Worm (Caenorhabditis elegans) whole organism, late embryonic: ENCODE data around the gene C34B4.2.

Experiments
- C08G9.2 ChIP-seq: sonication (generic microtip); optimal IDR thresholded peaks from 2 replicates; lab custom pipeline; 2016; ENCODE audit warnings: mild to moderate bottlenecking, missing genetic modification characterization, moderate library complexity, missing compliant biosample characterization
- C38D4.7 ChIP-seq: fragments of 200-800 bp; sonication (Bioruptor generic); optimal IDR thresholded peaks from 2 replicates; lab custom pipeline; 2018; ENCODE audit warnings: mild to moderate bottlenecking, missing genetic modification characterization, moderate library complexity, missing compliant biosample characterization
- F13H6.1 ChIP-seq: sonication (generic microtip); optimal IDR thresholded peaks from 2 replicates; lab custom pipeline; 2016; ENCODE audit warnings: missing genetic modification characterization, missing compliant biosample characterization
- K02D7.2 ChIP-seq: sonication (generic microtip); optimal IDR thresholded peaks from 2 replicates; lab custom pipeline; 2017; ENCODE audit warnings: mild to moderate bottlenecking, missing genetic modification characterization, missing compliant biosample characterization
- ceh-14 ChIP-seq: sonication (generic microtip); optimal IDR thresholded peaks from 2 replicates; lab custom pipeline; 2016; ENCODE audit warnings: missing genotype, missing genetic modification characterization, missing compliant biosample characterization
- ceh-19 ChIP-seq: fragments of 200-800 bp; sonication (Bioruptor generic); optimal IDR thresholded peaks from 2 replicates; lab custom pipeline; 2018; ENCODE audit warnings: mild to moderate bottlenecking, missing genetic modification characterization, missing compliant biosample characterization
- ceh-2 ChIP-seq: sonication (generic microtip); optimal IDR thresholded peaks from 2 replicates; lab custom pipeline; 2016; ENCODE audit warnings: missing genotype, missing genetic modification characterization, missing compliant biosample characterization
- ceh-24 ChIP-seq: sonication (generic microtip); optimal IDR thresholded peaks from 2 replicates; lab custom pipeline; 2016; ENCODE audit warnings: mild to moderate bottlenecking, missing genetic modification characterization, missing compliant biosample characterization
- ceh-31 ChIP-seq: sonication (generic microtip); optimal IDR thresholded peaks from 2 replicates; lab custom pipeline; 2016; ENCODE audit warnings: missing genetic modification characterization, missing compliant biosample characterization
- ceh-48 ChIP-seq: sonication (generic microtip); optimal IDR thresholded peaks from 2 replicates; lab custom pipeline; 2016; ENCODE audit warnings: missing genetic modification characterization, inconsistent platforms, missing compliant biosample characterization
- ceh-9 ChIP-seq: sonication (generic microtip); optimal IDR thresholded peaks from 2 replicates; lab custom pipeline; 2016; ENCODE audit warnings: mild to moderate bottlenecking, missing genetic modification characterization, inconsistent platforms, missing compliant biosample characterization
- dmd-4 ChIP-seq: sonication (generic microtip); optimal IDR thresholded peaks from 2 replicates; lab custom pipeline; 2016; ENCODE audit warnings: borderline replicate concordance, missing genetic modification characterization, missing compliant biosample characterization
- ets-4 ChIP-seq: sonication (generic microtip); optimal IDR thresholded peaks from 2 replicates; lab custom pipeline; 2016; ENCODE audit warnings: missing genetic modification characterization, missing compliant biosample characterization
- fkh-6 ChIP-seq: sonication (generic microtip); optimal IDR thresholded peaks from 2 replicates; lab custom pipeline; 2016; ENCODE audit warnings: missing genetic modification characterization, missing compliant biosample characterization
- gmeb-2 ChIP-seq: sonication (generic microtip); optimal IDR thresholded peaks from 2 replicates; lab custom pipeline; 2016; ENCODE audit warnings: missing genetic modification characterization, inconsistent platforms, missing compliant biosample characterization
- hlh-13 ChIP-seq: fragments of 200-800 bp; sonication (Bioruptor generic); optimal IDR thresholded peaks from 2 replicates; lab custom pipeline; 2018; ENCODE audit warnings: mild to moderate bottlenecking, missing genetic modification characterization, missing compliant biosample characterization
- hlh-15 ChIP-seq: sonication (generic microtip); optimal IDR thresholded peaks from 2 replicates; lab custom pipeline; 2016; ENCODE audit warnings: missing genetic modification characterization, missing compliant biosample characterization
- hlh-30 ChIP-seq: sonication (generic microtip); optimal IDR thresholded peaks from 2 replicates; lab custom pipeline; 2017; ENCODE audit warnings: antibody characterized with exemption, missing genetic modification characterization, missing compliant biosample characterization; ENCODE audit not compliant: insufficient read depth
- hlh-6 ChIP-seq: sonication (generic microtip); optimal IDR thresholded peaks from 2 replicates; lab custom pipeline; 2016; ENCODE audit warnings: missing genotype, missing genetic modification characterization, missing compliant biosample characterization
- hlh-8 ChIP-seq: sonication (generic microtip); optimal IDR thresholded peaks from 2 replicates; lab custom pipeline; 2016; ENCODE audit warnings: missing genotype, missing genetic modification characterization, missing compliant biosample characterization
- lim-6 ChIP-seq: sonication (generic microtip); optimal IDR thresholded peaks from 2 replicates; lab custom pipeline; 2016; ENCODE audit warnings: missing genetic modification characterization, missing compliant biosample characterization
- mec-3 ChIP-seq: sonication (generic microtip); optimal IDR thresholded peaks from 2 replicates; lab custom pipeline; 2016; ENCODE audit warnings: borderline replicate concordance, missing genetic modification characterization, missing compliant biosample characterization
- nhr-11 ChIP-seq: fragments of 150-350 bp; optimal IDR thresholded peaks from 2 replicates; lab custom pipeline; 2014; ENCODE audit warnings: missing biosample characterization, missing genetic modification characterization
- nhr-232 ChIP-seq: sonication (generic microtip); optimal IDR thresholded peaks from 2 replicates; lab custom pipeline; 2016; ENCODE audit warnings: missing genetic modification characterization, missing compliant biosample characterization
- pax-1 ChIP-seq: fragments of 150-350 bp; optimal IDR thresholded peaks from 2 replicates; lab custom pipeline; 2014; ENCODE audit warnings: missing biosample characterization, missing genetic modification characterization
- pha-2 ChIP-seq: sonication (generic microtip); optimal IDR thresholded peaks from 2 replicates; lab custom pipeline; 2017; ENCODE audit warnings: mild to moderate bottlenecking, missing genetic modification characterization, missing compliant biosample characterization
- pqm-1 ChIP-seq: sonication (generic microtip); optimal IDR thresholded peaks from 2 replicates; lab custom pipeline; 2016; ENCODE audit warnings: missing genetic modification characterization, missing compliant biosample characterization
- pros-1 ChIP-seq: fragments of 150-350 bp; optimal IDR thresholded peaks from 2 replicates; lab custom pipeline; 2014; ENCODE audit warnings: missing biosample characterization, missing genetic modification reagents, missing genetic modification characterization
- ref-2 ChIP-seq: sonication (generic microtip); optimal IDR thresholded peaks from 2 replicates; lab custom pipeline; 2016; ENCODE audit warnings: missing genetic modification characterization, missing compliant biosample characterization
- syd-9 ChIP-seq: sonication (generic microtip); optimal IDR thresholded peaks from 2 replicates; lab custom pipeline; 2016; ENCODE audit warnings: mild to moderate bottlenecking, missing genetic modification characterization, moderate library complexity, missing compliant biosample characterization
- tbx-2 ChIP-seq: sonication (generic microtip); optimal IDR thresholded peaks from 2 replicates; lab custom pipeline; 2016; ENCODE audit warnings: missing genetic modification characterization, missing compliant biosample characterization
- unc-3 ChIP-seq, 2 experiments: fragments of 200-800 bp in 1 of 2; sonication (Bioruptor generic) in 1 of 2; sonication (generic microtip) in 1 of 2; conservative IDR thresholded peaks in 1 of 2; optimal IDR thresholded peaks in 1 of 2; 2 replicates each; pipeline versions ENCODE4 v1.3.6 to Lab custom; 2016 to 2022; ENCODE audit warnings: missing compliant biosample characterization in 2 of 2, missing genetic modification characterization in 2 of 2, missing genetic modification reagents in 1 of 2
- unc-42 ChIP-seq: sonication (generic microtip); optimal IDR thresholded peaks from 2 replicates; lab custom pipeline; 2016; ENCODE audit warnings: missing genotype, missing genetic modification characterization, missing compliant biosample characterization
- unc-55 ChIP-seq: sonication (generic microtip); optimal IDR thresholded peaks from 2 replicates; lab custom pipeline; 2017; ENCODE audit warnings: missing biosample characterization, missing genetic modification reagents, missing genetic modification characterization
- unc-86 ChIP-seq: sonication (generic microtip); optimal IDR thresholded peaks from 2 replicates; lab custom pipeline; 2016; ENCODE audit warnings: missing genetic modification characterization, missing compliant biosample characterization
- zip-5 ChIP-seq: sonication (generic microtip); optimal IDR thresholded peaks from 2 replicates; lab custom pipeline; 2016; ENCODE audit warnings: missing genetic modification characterization, missing compliant biosample characterization

Gene C34B4.2

DNA sequence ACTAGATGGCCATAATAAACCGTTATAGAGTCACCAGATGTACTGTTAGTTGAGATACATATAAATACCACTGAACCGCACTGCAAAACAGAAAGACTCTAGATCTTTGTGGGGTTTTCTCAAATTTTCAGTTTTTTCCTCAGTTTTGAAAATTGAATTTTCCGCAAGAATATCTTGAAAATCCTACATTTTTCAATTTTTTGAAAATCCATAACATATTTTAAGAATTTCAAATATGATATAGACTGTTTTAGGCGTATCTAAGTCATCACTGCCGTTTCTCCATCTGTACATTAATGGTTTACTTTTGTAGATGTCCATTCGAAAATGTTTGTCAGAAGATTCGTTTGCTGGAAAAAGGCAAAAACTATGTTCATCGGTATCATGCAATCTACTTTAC is 21.0 kb upstream of the C34B4.2 start, which contains the start of gene F42E8.1:
F42E8.1 (plus strand) TSS at position 301 of the 400 bp plus-strand sequence.
- TF ChIP-seq pha-2 (tag; lab: Kevin White, UChicago), result no peak
- TF ChIP-seq fkh-6 (tag; lab: Kevin White, UChicago), result no peak
- no peak for TF ChIP-seq gmeb-2 (tag; lab: Kevin White, UChicago)
- no peak for TF ChIP-seq K02D7.2 (tag; lab: Kevin White, UChicago)
- TF ChIP-seq unc-42 (tag; lab: Kevin White, UChicago), result no peak
- TF ChIP-seq pqm-1 (tag; lab: Kevin White, UChicago), result no peak
- TF ChIP-seq dmd-4 (tag; lab: Kevin White, UChicago), result no peak
- no peak for TF ChIP-seq C08G9.2 (tag; lab: Kevin White, UChicago)
- TF ChIP-seq mec-3 (tag; lab: Kevin White, UChicago), result no peak
- TF ChIP-seq ceh-19 (GFP tag; lab: Kevin White, UChicago), result no peak
- TF ChIP-seq zip-5 (tag; lab: Kevin White, UChicago), result no peak
- TF ChIP-seq ceh-31 (tag; lab: Kevin White, UChicago), result no peak
- no peak for TF ChIP-seq pros-1 (tag; lab: Kevin White, UChicago)
- no peak for TF ChIP-seq unc-86 (tag; lab: Kevin White, UChicago)
- TF ChIP-seq ceh-14 (tag; lab: Kevin White, UChicago), result no peak
- TF ChIP-seq ceh-9 (tag; lab: Kevin White, UChicago), result no peak

- TF ChIP-seq ceh-2 (tag; lab: Kevin White, UChicago), result no peak
- TF ChIP-seq ceh-24 (tag; lab: Kevin White, UChicago), result no peak
- TF ChIP-seq F13H6.1 (tag; lab: Kevin White, UChicago), result no peak
- no peak for TF ChIP-seq unc-55 (GFP tag; lab: Kevin White, UChicago)
- TF ChIP-seq, all 69 proteins: peak for 0
Observed at ce11 chrV:13063402-13063801, 19.5 kb upstream of the C34B4.2 start.

DNA sequence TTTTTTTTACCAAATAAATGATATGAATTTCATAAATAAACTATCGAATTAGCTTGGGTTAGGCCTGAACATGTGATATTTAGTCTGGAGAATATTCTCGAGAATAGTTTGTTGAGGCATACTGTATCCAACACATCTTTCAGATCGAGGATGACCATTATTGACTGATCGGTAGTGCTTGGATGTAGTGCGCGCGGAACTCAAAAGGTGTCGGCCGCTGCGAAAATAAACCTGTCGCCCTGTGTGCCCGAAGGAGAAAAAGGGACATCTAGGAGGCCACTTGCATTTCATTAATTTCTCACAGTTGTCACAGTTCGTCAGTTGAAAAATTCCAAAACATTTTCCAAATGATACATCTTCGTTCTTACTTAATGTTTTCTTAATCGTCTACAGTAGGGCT is 18.7 kb upstream of the C34B4.2 start:
- TF ChIP-seq hlh-13 (GFP tag; lab: Kevin White, UChicago) (no peak), ceh-24 (tag; lab: Kevin White, UChicago) (no peak), hlh-30 (tag; lab: Kevin White, UChicago) (no peak), hlh-6 (no peak)

DNA sequence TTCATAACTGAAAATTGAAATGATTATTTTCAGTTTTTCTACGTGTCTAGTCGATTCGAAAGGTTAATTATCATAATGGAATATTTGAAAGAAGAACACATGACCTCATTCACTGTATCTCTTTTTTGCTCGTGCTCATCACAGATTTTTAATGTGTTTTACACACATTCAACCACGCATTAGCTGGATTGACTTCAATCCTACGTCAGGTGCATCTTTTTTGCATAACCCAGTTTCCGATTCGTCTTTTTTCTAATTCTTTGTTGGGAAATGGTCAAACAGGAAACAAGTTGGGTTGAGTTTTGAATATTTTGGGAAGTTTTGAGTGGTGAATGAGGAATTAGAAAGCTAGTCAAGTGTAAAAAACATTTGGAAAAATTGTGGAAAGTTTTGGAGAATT is 12.6 kb upstream of the C34B4.2 start:
- TF ChIP-seq unc-3 (GFP tag; conservative IDR thresholded peaks at IDR 0.05; lab: Robert Waterston, UW) (no peak), unc-3 (tag; optimal IDR thresholded peaks at IDR 0.05; lab: Kevin White, UChicago) (no peak), ref-2 (tag; lab: Kevin White, UChicago) (no peak), dmd-4 (tag; lab: Kevin White, UChicago) (no peak), nhr-232 (tag; lab: Kevin White, UChicago) (no peak), lim-6 (tag; lab: Kevin White, UChicago) (no peak), ceh-9 (tag; lab: Kevin White, UChicago) (no peak), nhr-11 (tag; lab: Kevin White, UChicago) (no peak), C38D4.7 (GFP tag; lab: Kevin White, UChicago) (no peak), pax-1 (tag; lab: Kevin White, UChicago) (no peak), ceh-24 (tag; lab: Kevin White, UChicago) (no peak), ets-4 (tag; lab: Kevin White, UChicago) (no peak)

DNA sequence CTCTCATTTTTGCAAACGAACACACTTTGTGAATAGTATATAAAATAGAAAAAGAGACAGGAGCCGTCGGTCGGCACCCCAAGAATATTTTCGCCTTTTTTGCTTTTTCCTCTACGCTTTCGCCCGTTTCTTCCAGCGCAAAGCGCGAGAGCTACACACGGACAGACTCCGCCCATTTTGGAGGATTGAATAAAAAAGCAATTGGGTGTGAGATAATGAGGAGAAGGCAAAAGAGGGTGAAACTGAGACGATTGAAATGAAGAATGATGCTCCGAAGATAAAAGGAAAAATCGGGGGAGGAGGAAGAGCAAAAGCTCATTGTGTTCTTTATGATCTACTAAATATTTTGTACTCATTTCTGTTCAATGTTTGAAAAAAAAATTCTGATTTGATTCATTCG is 11.8 kb upstream of the C34B4.2 start, which contains the start of gene C34B4.3:
C34B4.3 (minus strand) TSS at position 101 of the 400 bp plus-strand sequence.
- no peak for TF ChIP-seq F13H6.1 (tag; lab: Kevin White, UChicago)

DNA sequence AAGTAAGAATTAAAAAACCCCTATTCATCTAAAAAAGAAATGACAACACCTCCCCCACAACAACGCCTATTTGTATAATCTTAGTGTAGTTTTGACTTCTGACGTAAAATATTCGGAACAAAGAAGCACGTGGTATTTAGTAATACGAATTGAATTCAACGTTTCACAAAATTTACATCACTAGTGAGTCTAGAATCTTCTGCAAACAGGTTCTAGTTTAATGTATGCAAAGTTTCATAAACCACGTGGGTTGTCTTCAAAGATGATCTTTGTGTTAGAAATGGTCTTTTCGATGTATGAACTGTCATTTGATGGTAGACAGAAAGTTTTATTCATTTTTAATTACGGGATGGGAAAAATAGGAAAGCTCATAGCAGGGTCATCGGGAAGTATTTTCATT is 9.7 kb upstream of the C34B4.2 start:
- TF ChIP-seq pax-1 (tag; lab: Kevin White, UChicago), result no peak
- no peak for TF ChIP-seq syd-9 (tag; lab: Kevin White, UChicago)
- TF ChIP-seq unc-55 (GFP tag; lab: Kevin White, UChicago), result no peak
- TF ChIP-seq ceh-24 (tag; lab: Kevin White, UChicago), result no peak
- TF ChIP-seq tbx-2 (tag; lab: Kevin White, UChicago), result no peak
- no peak for TF ChIP-seq hlh-8
- TF ChIP-seq pqm-1 (tag; lab: Kevin White, UChicago), result no peak
- no peak for TF ChIP-seq nhr-11 (tag; lab: Kevin White, UChicago)
- no peak for TF ChIP-seq ceh-48 (tag; lab: Kevin White, UChicago)
- TF ChIP-seq hlh-15 (tag; lab: Kevin White, UChicago), result no peak
- TF ChIP-seq, all 69 proteins: peak for 0
